Worm (Caenorhabditis elegans): ENCODE results near the gene tmc-1.
"Not testable (repeated sequence)": the region's sequence is repeated elsewhere in the genome, so short reads cannot be mapped to it uniquely, and the experiment has no call there.

Gene tmc-1

DNA sequence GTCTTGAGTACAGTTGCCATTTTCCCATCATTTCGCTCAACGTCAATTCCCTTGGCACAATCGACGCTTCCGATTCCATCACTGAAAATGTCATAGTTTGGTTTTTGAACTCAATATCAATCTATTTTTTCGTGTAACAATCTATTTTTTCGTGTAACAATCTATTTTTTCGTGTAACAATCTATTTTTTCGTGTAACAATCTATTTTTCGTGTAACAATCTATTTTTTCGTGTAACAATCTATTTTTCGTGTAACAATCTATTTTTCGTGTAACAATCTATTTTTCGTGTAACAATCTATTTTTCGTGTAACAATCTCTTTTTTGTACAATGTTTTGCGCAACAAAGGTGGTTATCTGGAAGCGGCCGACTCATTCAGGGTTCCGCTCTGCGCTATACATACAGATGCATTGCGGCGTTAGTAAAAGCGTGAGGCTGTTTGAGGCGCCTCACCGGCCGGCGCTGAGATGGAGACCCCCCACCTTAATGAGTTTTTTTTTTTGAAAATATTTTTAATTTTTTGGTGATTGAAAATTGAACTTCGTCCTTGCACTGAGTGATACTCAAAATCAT is 33.3 kb downstream of the tmc-1 start:
- TF ChIP-seq unc-62 (GFP tag; optimal IDR thresholded peaks at IDR 0.05 in 1 of 2), result peak in 1 of 2 experiments; percentile 73
- TF ChIP-seq unc-62 (tag; optimal IDR thresholded peaks at IDR 0.05), result not testable (repeated sequence)

ce11 chrX:1202638-1203037 is 40.6 kb downstream of the tmc-1 start:
- TF ChIP-seq aha-1 (tag), result peak; percentile 78
- peak; percentile 88 for TF ChIP-seq set-16 (GFP tag; IDR thresholded peaks at IDR 0.05)
- no peak for TF ChIP-seq Y48G9A.11 (GFP tag; IDR thresholded peaks at IDR 0.05)
- TF ChIP-seq spr-3 (GFP tag; optimal IDR thresholded peaks at IDR 0.05), result no peak
- no peak for TF ChIP-seq lin-13 (GFP tag; optimal IDR thresholded peaks at IDR 0.05)

DNA sequence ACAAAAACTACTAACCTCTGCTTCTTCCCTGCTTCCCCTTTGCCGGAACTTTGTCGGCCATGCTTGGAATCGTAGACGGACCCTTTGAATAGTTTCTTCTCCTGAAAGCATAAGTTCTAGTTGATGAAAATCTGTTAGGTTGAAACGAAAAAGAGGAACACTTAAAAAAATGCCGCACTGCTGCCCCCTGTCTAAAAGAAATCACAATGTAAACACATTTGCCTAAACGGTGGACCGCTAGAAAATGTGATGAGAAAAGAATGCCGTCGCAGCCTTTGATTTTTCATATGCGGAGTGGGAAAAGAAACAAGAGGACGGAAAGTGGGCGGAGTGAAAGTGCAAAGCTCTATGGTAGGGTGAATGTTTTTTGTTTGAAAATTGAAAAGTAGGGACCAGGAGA is 44.0 kb downstream of the tmc-1 start, which contains the start of gene T13G4.7:
Gene T13G4.7, minus strand, starts transcription at position 101 of the 400 bp plus-strand sequence.
- TF ChIP-seq lsy-2 (tag; optimal IDR thresholded peaks at IDR 0.05) (no peak), lin-15B (tag; optimal IDR thresholded peaks at IDR 0.05) (no peak), lin-38 (GFP tag; IDR thresholded peaks at IDR 0.05) (no peak), ZK337.2 (GFP tag; IDR thresholded peaks at IDR 0.05) (no peak), T20F7.1 (GFP tag; optimal IDR thresholded peaks at IDR 0.05) (no peak), lim-7 (GFP tag; IDR thresholded peaks at IDR 0.05) (no peak), pqm-1 (tag; optimal IDR thresholded peaks at IDR 0.05) (no peak), tra-1 (GFP tag; IDR thresholded peaks at IDR 0.05) (no peak), nhr-6 (tag; optimal IDR thresholded peaks at IDR 0.05) (no peak), Y48G9A.11 (GFP tag; IDR thresholded peaks at IDR 0.05) (no peak), zfp-3 (GFP tag; conservative IDR thresholded peaks at IDR 0.05) (no peak), hlh-11 (tag; optimal IDR thresholded peaks at IDR 0.05) (no peak), dve-1 (tag; optimal IDR thresholded peaks at IDR 0.05; ENCODE audit: insufficient read depth) (no peak), Y105C5A.15 (GFP tag; IDR thresholded peaks at IDR 0.05) (no peak), ceh-82 (tag; optimal IDR thresholded peaks at IDR 0.05) (no peak), pha-4 (GFP tag; IDR thresholded peaks at IDR 0.05) (no peak), pha-4 (tag; optimal IDR thresholded peaks at IDR 0.05) (no peak), zag-1 (tag; optimal IDR thresholded peaks at IDR 0.05) (no peak), ctbp-1 (GFP tag; IDR thresholded peaks at IDR 0.05) (no peak)

DNA sequence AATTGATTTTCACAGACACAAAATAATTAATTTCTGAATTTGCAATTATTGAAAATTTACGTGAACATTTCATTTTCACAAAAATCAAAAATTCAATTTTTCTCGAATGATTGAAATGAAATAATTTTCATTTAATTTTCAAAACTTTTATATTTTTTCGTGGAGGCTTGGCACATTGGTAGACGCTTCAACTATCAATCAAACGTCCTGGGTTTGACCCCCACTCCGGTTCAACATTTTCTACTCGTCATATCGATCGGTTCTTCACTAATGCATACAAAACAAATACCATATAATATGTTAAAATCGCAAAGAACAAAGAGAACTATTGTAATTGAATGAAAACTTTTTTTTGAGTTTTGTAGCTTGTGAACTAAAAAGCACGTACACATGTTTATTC is 45.9 kb downstream of the tmc-1 start:
- TF ChIP-seq ztf-11 (tag; optimal IDR thresholded peaks at IDR 0.05) (no peak), lin-1 (GFP tag; IDR thresholded peaks at IDR 0.05) (no peak), hlh-11 (tag; optimal IDR thresholded peaks at IDR 0.05) (no peak), nhr-41 (GFP tag; IDR thresholded peaks at IDR 0.05) (0 out of 2 replicates have a peak, but pooled peaks have one; percentile 6), hlh-30 (tag; optimal IDR thresholded peaks at IDR 0.05; ENCODE audit: insufficient read depth) (no peak), hmg-1.1 (GFP tag; IDR thresholded peaks at IDR 0.05) (no peak), aha-1 (tag) (peak; percentile 36), ceh-82 (tag; optimal IDR thresholded peaks at IDR 0.05) (no peak), daf-8 (GFP tag; IDR thresholded peaks at IDR 0.05) (no peak), set-16 (GFP tag; IDR thresholded peaks at IDR 0.05) (no peak), zfp-2 (tag; optimal IDR thresholded peaks at IDR 0.05) (no peak), T26A8.4 (GFP tag; IDR thresholded peaks at IDR 0.05) (no peak), spr-3 (GFP tag; optimal IDR thresholded peaks at IDR 0.05) (no peak), snpc-1.2 (GFP tag; IDR thresholded peaks at IDR 0.05) (0 out of 2 replicates have a peak, but pooled peaks have one; percentile 32), snpc-4 (tag; optimal IDR thresholded peaks at IDR 0.05) (no peak), nhr-48 (tag; optimal IDR thresholded peaks at IDR 0.05) (no peak), daf-16 (GFP tag; optimal IDR thresholded peaks at IDR 0.05) (peak in 1 of 2 experiments; percentile 40), daf-16 (tag; optimal IDR thresholded peaks at IDR 0.05) (no peak), pha-4 (GFP tag; IDR thresholded peaks at IDR 0.05) (no peak), pha-4 (tag; optimal IDR thresholded peaks at IDR 0.05) (no peak), aly-2 (tag; optimal IDR thresholded peaks at IDR 0.05) (no peak), R02D3.7 (tag; optimal IDR thresholded peaks at IDR 0.05) (no peak), ceh-20 (GFP tag; IDR thresholded peaks at IDR 0.05) (no peak), F49E8.2 (tag; optimal IDR thresholded peaks at IDR 0.05; ENCODE audit: borderline replicate concordance) (no peak), hif-1 (tag; optimal IDR thresholded peaks at IDR 0.05) (no peak)

All from whole organism, L4 larva.